Worm (Caenorhabditis elegans) whole organism, L1 larva: Measurements from ENCODE around the gene Y9C9A.16.

Source experiments
- C04F5.9 ChIP-seq: sonication (generic microtip); optimal IDR thresholded peaks from 2 replicates; lab custom pipeline; 2016; ENCODE audit warnings: missing genetic modification characterization, missing compliant biosample characterization
- aha-1 ChIP-seq: fragments of 150-350 bp; optimal IDR thresholded peaks from 2 replicates; lab custom pipeline; 2014; ENCODE audit warnings: missing biosample characterization, missing genetic modification characterization
- alr-1 ChIP-seq: fragments of 200-800 bp; sonication (Bioruptor generic); optimal IDR thresholded peaks from 2 replicates; lab custom pipeline; 2018; ENCODE audit warnings: borderline replicate concordance, mild to moderate bottlenecking, missing genetic modification characterization, missing compliant biosample characterization
- ama-1 ChIP-seq: fragments of 150-350 bp; optimal IDR thresholded peaks from 2 replicates; lab custom pipeline; 2014
- blmp-1 ChIP-seq: fragments of 150-350 bp; optimal IDR thresholded peaks from 2 replicates; lab custom pipeline; 2014; ENCODE audit warnings: missing biosample characterization, missing genetic modification characterization
- ceh-63 ChIP-seq: fragments of 200-800 bp; sonication (Bioruptor generic); optimal IDR thresholded peaks from 2 replicates; lab custom pipeline; 2018; ENCODE audit warnings: mild to moderate bottlenecking, missing genetic modification characterization, missing compliant biosample characterization
- ceh-82 ChIP-seq, 3 experiments: fragments of 150-350 bp in 1 of 3; sonication (generic microtip) in 2 of 3; optimal IDR thresholded peaks; 2 replicates each; lab custom pipeline; 2014 to 2017; ENCODE audit warnings: missing biosample characterization in 3 of 3, missing genetic modification characterization in 3 of 3
- ceh-88 ChIP-seq: fragments of 200-800 bp; sonication (Bioruptor generic); IDR thresholded peaks from 2 replicates; pipeline ENCODE4 v1.3.6; 2022; ENCODE audit warnings: missing genetic modification characterization, missing compliant biosample characterization
- ces-1 ChIP-seq: fragments of 150-350 bp; optimal IDR thresholded peaks from 2 replicates; lab custom pipeline; 2014; ENCODE audit warnings: missing biosample characterization, missing genetic modification reagents, missing genetic modification characterization
- efl-1 ChIP-seq, 4 experiments: fragments of 150-350 bp; optimal IDR thresholded peaks in 3 of 4; peaks in 1 of 4; 1 replicate in 1 of 4; 2 replicates in 3 of 4; lab custom pipeline; 2014; ENCODE audit warnings: missing biosample characterization in 2 of 4, missing genetic modification characterization in 2 of 4, missing genetic modification reagents in 2 of 4
- elt-3 ChIP-seq, 6 experiments: fragments of 150-350 bp in 1 of 6; sonication (generic microtip); optimal IDR thresholded peaks; 2 replicates each; lab custom pipeline; 2017 to 2018; ENCODE audit warnings: missing biosample characterization in 6 of 6, missing genetic modification characterization in 6 of 6, inconsistent platforms in 1 of 6
- grh-1 ChIP-seq: fragments of 200-800 bp; sonication (Bioruptor generic); IDR thresholded peaks from 2 replicates; pipeline ENCODE4 v1.3.6; 2022; ENCODE audit warnings: missing genetic modification reagents, missing genetic modification characterization, missing compliant biosample characterization
- hlh-4 ChIP-seq: sonication (generic microtip); optimal IDR thresholded peaks from 2 replicates; lab custom pipeline; 2016; ENCODE audit warnings: mild to moderate bottlenecking, missing genetic modification characterization, missing compliant biosample characterization
- irx-1 ChIP-seq: sonication (generic microtip); optimal IDR thresholded peaks from 2 replicates; lab custom pipeline; 2016; ENCODE audit warnings: missing genetic modification characterization, missing compliant biosample characterization
- jun-1 ChIP-seq: fragments of 150-350 bp; optimal IDR thresholded peaks from 2 replicates; lab custom pipeline; 2014; ENCODE audit warnings: missing biosample characterization, missing genetic modification reagents, missing genetic modification characterization
- lin-13 ChIP-seq: fragments of 150-350 bp; optimal IDR thresholded peaks from 2 replicates; lab custom pipeline; 2014; ENCODE audit warnings: missing biosample characterization, missing genetic modification reagents, missing genetic modification characterization
- lin-14 ChIP-seq: fragments of 200-800 bp; sonication (Bioruptor generic); optimal IDR thresholded peaks from 2 replicates; lab custom pipeline; 2018; ENCODE audit warnings: mild to moderate bottlenecking, missing genetic modification characterization, moderate library complexity, missing compliant biosample characterization
- lin-39 ChIP-seq: fragments of 150-350 bp; optimal IDR thresholded peaks from 2 replicates; lab custom pipeline; 2014; ENCODE audit warnings: missing biosample characterization, missing genetic modification reagents, missing genetic modification characterization
- mep-1 ChIP-seq: fragments of 150-350 bp; optimal IDR thresholded peaks from 2 replicates; lab custom pipeline; 2014; ENCODE audit warnings: missing biosample characterization, missing genetic modification characterization
- nhr-11 ChIP-seq: fragments of 150-350 bp; optimal IDR thresholded peaks from 2 replicates; lab custom pipeline; 2014; ENCODE audit warnings: missing biosample characterization, missing genetic modification characterization
- nhr-71 ChIP-seq: sonication (generic microtip); optimal IDR thresholded peaks from 2 replicates; lab custom pipeline; 2016; ENCODE audit warnings: mild to moderate bottlenecking, missing genetic modification characterization, moderate library complexity, missing compliant biosample characterization
- nhr-84 ChIP-seq: sonication (generic microtip); optimal IDR thresholded peaks from 2 replicates; lab custom pipeline; 2017; ENCODE audit warnings: missing biosample characterization, missing genetic modification characterization
- rnt-1 ChIP-seq: sonication (generic microtip); optimal IDR thresholded peaks from 2 replicates; lab custom pipeline; 2016; ENCODE audit warnings: mild to moderate bottlenecking, missing genetic modification characterization, moderate library complexity, missing compliant biosample characterization
- skn-1 ChIP-seq: fragments of 150-350 bp; optimal IDR thresholded peaks from 2 replicates; lab custom pipeline; 2014; ENCODE audit warnings: missing biosample characterization, missing genetic modification characterization
- sox-4 ChIP-seq: sonication (generic microtip); optimal IDR thresholded peaks from 2 replicates; lab custom pipeline; 2016; ENCODE audit warnings: missing genetic modification characterization, missing compliant biosample characterization
- sptf-1 ChIP-seq: fragments of 150-350 bp; optimal IDR thresholded peaks from 2 replicates; lab custom pipeline; 2014; ENCODE audit warnings: missing biosample characterization, missing genetic modification characterization
- sup-37 ChIP-seq: fragments of 200-800 bp; sonication (Bioruptor generic); optimal IDR thresholded peaks from 2 replicates; lab custom pipeline; 2018; ENCODE audit warnings: mild to moderate bottlenecking, missing genetic modification characterization, missing compliant biosample characterization
- tbx-2 ChIP-seq: sonication (generic microtip); optimal IDR thresholded peaks from 2 replicates; lab custom pipeline; 2016; ENCODE audit warnings: missing genetic modification characterization, missing compliant biosample characterization
- tlp-1 ChIP-seq: fragments of 150-350 bp; optimal IDR thresholded peaks from 2 replicates; lab custom pipeline; 2014; ENCODE audit warnings: missing biosample characterization, missing genetic modification characterization
- unc-130 ChIP-seq: fragments of 150-350 bp; optimal IDR thresholded peaks from 2 replicates; lab custom pipeline; 2017; ENCODE audit warnings: missing biosample characterization, missing genetic modification characterization, inconsistent platforms
- unc-30 ChIP-seq: sonication (generic microtip); optimal IDR thresholded peaks from 2 replicates; lab custom pipeline; 2017; ENCODE audit warnings: missing biosample characterization, missing genetic modification characterization
- unc-62 ChIP-seq: fragments of 150-350 bp; optimal IDR thresholded peaks from 2 replicates; lab custom pipeline; 2014; ENCODE audit warnings: missing biosample characterization, missing genetic modification reagents, missing genetic modification characterization
- xbp-1 ChIP-seq: sonication (generic microtip); optimal IDR thresholded peaks from 2 replicates; lab custom pipeline; 2016; ENCODE audit warnings: missing genetic modification characterization, missing compliant biosample characterization
- ztf-11 ChIP-seq, 2 experiments: sonication (generic microtip); optimal IDR thresholded peaks; 2 replicates each; lab custom pipeline; 2016 to 2017; ENCODE audit warnings: missing genetic modification characterization in 2 of 2, missing biosample characterization in 1 of 2, missing compliant biosample characterization in 1 of 2
- ztf-4 ChIP-seq: fragments of 150-350 bp; optimal IDR thresholded peaks from 2 replicates; lab custom pipeline; 2014; ENCODE audit warnings: missing biosample characterization, missing genetic modification characterization

The Y9C9A.16 gene

DNA sequence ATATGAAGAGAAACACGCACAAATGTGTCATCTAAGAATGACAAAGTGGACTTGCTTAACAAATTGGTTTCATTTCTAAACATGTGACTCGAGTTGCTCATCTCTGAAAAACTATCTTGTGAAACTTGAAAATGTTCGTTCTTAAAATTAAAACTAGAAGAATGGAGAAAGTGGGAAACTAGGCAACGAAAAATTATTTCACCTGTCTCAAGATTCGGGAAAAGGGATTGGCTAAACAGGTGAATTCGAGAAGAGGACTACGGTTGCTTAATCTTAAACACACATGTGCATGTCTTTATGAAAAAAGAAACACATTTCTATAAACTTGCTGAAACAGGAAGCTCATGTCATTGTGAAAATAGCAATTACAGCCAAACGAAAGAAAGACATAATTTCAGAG, 5.1 kb upstream of the Y9C9A.16 start, which contains the start of gene srz-24:
TSS of gene srz-24 (minus strand) at position 101 of the 400 bp plus-strand sequence.
- TF ChIP-seq lin-14: no peak
- no peak for TF ChIP-seq efl-1 (optimal IDR thresholded peaks at IDR 0.05; lab: Kevin White, UChicago)
- TF ChIP-seq efl-1 (GFP tag; optimal IDR thresholded peaks at IDR 0.05 in 1 of 2; lab: Kevin White, UChicago): peak in 1 of 2 experiments; percentile 57
- no peak for TF ChIP-seq C04F5.9
- TF ChIP-seq hlh-4: peak; percentile 9

DNA sequence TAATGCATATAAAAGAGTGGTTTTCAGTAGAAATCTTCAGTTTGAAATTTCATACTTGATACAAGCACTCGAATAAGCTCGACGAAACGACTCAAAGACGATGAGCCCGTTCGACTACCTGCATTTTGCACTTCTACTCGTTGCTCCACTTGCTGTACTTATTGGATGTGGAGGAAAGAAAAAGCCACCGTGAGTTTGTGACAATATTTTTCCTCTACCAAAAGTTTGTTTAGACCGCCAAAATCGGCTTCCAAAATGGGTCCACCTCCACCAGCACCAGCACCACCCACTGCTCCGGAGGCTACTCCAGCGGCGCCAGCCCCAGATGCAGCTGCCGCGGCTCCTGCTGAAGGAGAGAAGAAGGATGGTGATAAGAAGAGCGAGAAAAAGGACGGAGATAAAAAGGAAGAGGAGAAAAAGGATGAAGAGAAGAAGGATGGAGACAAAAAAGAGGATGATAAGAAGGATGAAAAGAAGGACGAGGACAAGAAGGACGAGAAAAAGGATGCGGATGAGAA, 1.3 kb upstream of the Y9C9A.16 start, which contains the start of gene E03H12.5:
TSS of gene E03H12.5 (plus strand) at position 51 of the 518 bp plus-strand sequence.
- TF ChIP-seq elt-3 (tag; optimal IDR thresholded peaks at IDR 0.05; lab: Kevin White, UChicago): no peak
- no peak for TF ChIP-seq lin-39 (tag; lab: Kevin White, UChicago)
- no peak for TF ChIP-seq ces-1
- TF ChIP-seq ama-1 (lab: Kevin White, UChicago): no peak
- TF ChIP-seq rnt-1 (tag; lab: Kevin White, UChicago): no peak
- TF ChIP-seq sup-37 (GFP tag; lab: Kevin White, UChicago): no peak
- no peak for TF ChIP-seq unc-130
- TF ChIP-seq sox-4 (tag; lab: Kevin White, UChicago): no peak
- TF ChIP-seq sptf-1 (tag; lab: Kevin White, UChicago): no peak
- no peak for TF ChIP-seq nhr-71 (tag; lab: Kevin White, UChicago)
- no peak for TF ChIP-seq ceh-82 (tag; optimal IDR thresholded peaks at IDR 0.05; lab: Kevin White, UChicago)
- TF ChIP-seq lin-13 (GFP tag; lab: Kevin White, UChicago): no peak
- TF ChIP-seq irx-1 (tag; lab: Kevin White, UChicago): no peak
- TF ChIP-seq mep-1 (tag; lab: Kevin White, UChicago): no peak
- no peak for TF ChIP-seq nhr-11 (tag; lab: Kevin White, UChicago)
- TF ChIP-seq ztf-4 (tag; lab: Kevin White, UChicago): no peak

DNA sequence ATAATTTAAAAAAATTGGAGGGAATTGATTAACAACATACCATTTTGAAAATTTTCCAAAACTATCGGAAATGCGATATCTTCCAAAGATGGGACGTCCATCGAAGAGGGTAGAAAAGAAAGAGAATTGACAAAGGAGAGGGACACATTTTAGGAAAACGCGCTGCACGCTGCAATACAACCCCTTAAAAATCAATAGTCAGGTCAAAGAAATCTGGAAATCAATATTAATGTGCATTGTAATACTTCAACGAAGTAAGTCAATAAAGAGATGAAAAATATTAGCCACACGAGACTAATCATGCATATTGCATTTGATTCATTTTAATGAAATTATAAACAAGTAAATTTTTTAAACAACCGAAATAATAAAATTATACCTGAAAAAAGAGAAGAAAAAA, 6.5 kb downstream of the Y9C9A.16 start, which contains the start of gene Y9C9A.13:
TSS of gene Y9C9A.13 (minus strand) at position 101 of the 400 bp plus-strand sequence.
- TF ChIP-seq nhr-84 (tag; lab: Kevin White, UChicago): no peak
- no peak for TF ChIP-seq aha-1 (tag; lab: Kevin White, UChicago)
- TF ChIP-seq efl-1 (optimal IDR thresholded peaks at IDR 0.05; lab: Kevin White, UChicago): no peak
- TF ChIP-seq efl-1 (GFP tag; optimal IDR thresholded peaks at IDR 0.05 in 1 of 2; lab: Kevin White, UChicago): no peak
- TF ChIP-seq hlh-4: no peak
- TF ChIP-seq skn-1: no peak
- no peak for TF ChIP-seq tlp-1 (tag; lab: Kevin White, UChicago)
- TF ChIP-seq blmp-1 (tag; lab: Kevin White, UChicago): no peak
- TF ChIP-seq unc-62: no peak
- TF ChIP-seq ama-1 (lab: Kevin White, UChicago): no peak
- TF ChIP-seq nhr-11 (tag; lab: Kevin White, UChicago): no peak
- no peak for TF ChIP-seq jun-1 (tag; lab: Kevin White, UChicago)
- TF ChIP-seq grh-1: no peak
- no peak for TF ChIP-seq ceh-63
- TF ChIP-seq xbp-1: no peak
- no peak for TF ChIP-seq lin-13 (GFP tag; lab: Kevin White, UChicago)

DNA sequence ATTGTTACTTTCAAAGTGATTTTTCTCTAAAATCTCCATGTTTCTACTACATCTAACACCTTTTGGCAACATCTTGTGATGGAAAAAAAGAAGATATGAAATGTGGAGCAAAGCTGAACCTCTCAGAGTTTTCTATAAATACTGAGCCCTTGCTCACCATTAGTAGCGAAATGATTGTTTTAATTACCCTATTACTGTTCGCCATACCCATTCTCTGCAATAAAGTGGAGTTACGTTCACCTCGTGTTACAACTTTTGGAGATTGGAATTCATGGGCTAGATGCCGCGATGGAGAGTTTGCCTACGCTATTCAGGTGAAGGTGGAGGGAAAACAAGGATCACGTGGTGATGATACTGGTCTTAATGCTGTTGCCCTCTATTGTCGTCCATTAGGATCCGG, 12.1 kb downstream of the Y9C9A.16 start, which contains the start of gene txt-3:
TSS of gene txt-3 (plus strand) at position 125 of the 400 bp plus-strand sequence.
- TF ChIP-seq ztf-11 (tag; optimal IDR thresholded peaks at IDR 0.05; lab: Kevin White, UChicago) (no peak), sox-4 (tag; lab: Kevin White, UChicago) (no peak), skn-1 (no peak), ceh-88 (no peak), tbx-2 (tag; lab: Kevin White, UChicago) (no peak), lin-14 (no peak), jun-1 (tag; lab: Kevin White, UChicago) (no peak)
- TF ChIP-seq, all 84 proteins: peak for 0

DNA sequence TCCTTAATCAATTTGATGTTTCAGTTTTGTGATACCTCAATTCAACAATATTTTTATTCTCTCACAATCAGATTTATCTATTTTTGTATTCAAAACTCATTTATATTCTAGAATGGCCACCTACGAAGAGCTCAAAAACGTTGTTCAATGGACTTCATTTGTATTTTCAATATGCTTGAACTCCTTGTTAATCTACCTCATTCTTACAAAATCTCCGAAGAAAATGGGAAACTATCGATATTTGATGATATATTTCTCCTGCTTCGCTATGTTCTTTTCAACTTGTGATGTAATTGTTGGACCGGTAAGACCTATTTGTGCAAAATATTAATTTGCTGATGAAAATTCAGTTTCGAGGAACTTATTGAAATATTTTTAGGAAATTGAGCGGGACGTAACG, 15.3 kb downstream of the Y9C9A.16 start, which contains the start of gene str-164:
TSS of gene str-164 (plus strand) at position 113 of the 400 bp plus-strand sequence.
- TF ChIP-seq efl-1 (optimal IDR thresholded peaks at IDR 0.05; lab: Kevin White, UChicago) (no peak), efl-1 (GFP tag; optimal IDR thresholded peaks at IDR 0.05 in 1 of 2; lab: Kevin White, UChicago) (peak in 1 of 2 experiments; percentile 76), unc-30 (no peak), alr-1 (tag; lab: Kevin White, UChicago) (no peak)
